7 worm cellular contexts compared by ENCODE assay signal in genomic region chrIV:7095396-7095964, ce11.
TF ChIP-seq lines count a peak whose summit lies in the region.

No protein-coding gene starts in this region.

TF ChIP-seq in whole organism, L1 larva, 84 proteins besides CTCF, POLR2A, EP300 and RAD21 (continues in another document):
- TF ChIP-seq mep-1 (tag; optimal IDR thresholded peaks at IDR 0.05; lab: Kevin White, UChicago) (peak; percentile 72), aly-2 (tag; optimal IDR thresholded peaks at IDR 0.05; lab: Kevin White, UChicago) (no peak), hpl-2 (GFP tag; optimal IDR thresholded peaks at IDR 0.05; lab: Kevin White, UChicago) (no peak), unc-98 (GFP tag; IDR thresholded peaks at IDR 0.05; lab: Robert Waterston, UW) (no peak), rnt-1 (tag; optimal IDR thresholded peaks at IDR 0.05; lab: Kevin White, UChicago) (peak; percentile 62), lin-14 (GFP tag; optimal IDR thresholded peaks at IDR 0.05; lab: Kevin White, UChicago) (peak; percentile 83), nhr-85 (tag; lab: Kevin White, UChicago) (peak; percentile 60), dsc-1 (tag; optimal IDR thresholded peaks at IDR 0.05; lab: Kevin White, UChicago) (peak; percentile 33), ceh-88 (GFP tag; IDR thresholded peaks at IDR 0.05; lab: Robert Waterston, UW) (no peak), nhr-19 (GFP tag; conservative IDR thresholded peaks at IDR 0.05; lab: Robert Waterston, UW) (peak; percentile 6; the same call in 1 of the 2 replicates), blmp-1 (tag; optimal IDR thresholded peaks at IDR 0.05; lab: Kevin White, UChicago) (peak; percentile 85), unc-130 (tag; optimal IDR thresholded peaks at IDR 0.05; lab: Kevin White, UChicago) (peak; percentile 17), fkh-4 (tag; optimal IDR thresholded peaks at IDR 0.05; lab: Kevin White, UChicago; ENCODE audit: borderline replicate concordance) (no peak)

TF ChIP-seq in whole organism, L2 larva, 48 proteins besides CTCF, POLR2A, EP300 and RAD21 (continues in another document):
- TF ChIP-seq aly-2 (tag; optimal IDR thresholded peaks at IDR 0.05; lab: Kevin White, UChicago) (no peak), unc-62 (GFP tag; optimal IDR thresholded peaks at IDR 0.05; lab: Kevin White, UChicago) (no peak), fos-1 (tag; optimal IDR thresholded peaks at IDR 0.05; lab: Kevin White, UChicago) (no peak), mdl-1 (tag; optimal IDR thresholded peaks at IDR 0.05; lab: Kevin White, UChicago) (no peak), snpc-4 (tag; optimal IDR thresholded peaks at IDR 0.05; lab: Kevin White, UChicago) (no peak), unc-39 (tag; optimal IDR thresholded peaks at IDR 0.05; lab: Kevin White, UChicago) (no peak), ztf-11 (tag; optimal IDR thresholded peaks at IDR 0.05; lab: Kevin White, UChicago) (no peak), C34F6.9 (tag; optimal IDR thresholded peaks at IDR 0.05; lab: Kevin White, UChicago) (peak; percentile 31), ceh-16 (tag; optimal IDR thresholded peaks at IDR 0.05; lab: Kevin White, UChicago) (no peak), dmd-4 (tag; optimal IDR thresholded peaks at IDR 0.05; lab: Kevin White, UChicago) (no peak), lsy-2 (tag; optimal IDR thresholded peaks at IDR 0.05; lab: Kevin White, UChicago) (peak in 1 of 2 experiments; percentile 15), skn-1 (tag; optimal IDR thresholded peaks at IDR 0.05; lab: Kevin White, UChicago) (no peak), R02D3.7 (tag; optimal IDR thresholded peaks at IDR 0.05; lab: Kevin White, UChicago) (no peak), lin-13 (GFP tag; optimal IDR thresholded peaks at IDR 0.05; lab: Kevin White, UChicago) (no peak)

TF ChIP-seq in whole organism, L3 larva, 47 proteins besides CTCF, POLR2A, EP300 and RAD21:
- TF ChIP-seq snpc-4 (tag; optimal IDR thresholded peaks at IDR 0.05; lab: Kevin White, UChicago) (peak; percentile 43), sea-2 (GFP tag; optimal IDR thresholded peaks at IDR 0.05; lab: Kevin White, UChicago) (no peak), ceh-82 (tag; optimal IDR thresholded peaks at IDR 0.05; lab: Kevin White, UChicago) (no peak), lin-15B (tag; optimal IDR thresholded peaks at IDR 0.05; lab: Kevin White, UChicago) (no peak), zag-1 (tag; optimal IDR thresholded peaks at IDR 0.05; lab: Kevin White, UChicago) (no peak), ceh-28 (tag; optimal IDR thresholded peaks at IDR 0.05; lab: Kevin White, UChicago) (no peak), nhr-23 (tag; optimal IDR thresholded peaks at IDR 0.05; lab: Kevin White, UChicago) (peak; percentile 72), ceh-16 (tag; optimal IDR thresholded peaks at IDR 0.05; lab: Kevin White, UChicago) (no peak), tbx-2 (tag; optimal IDR thresholded peaks at IDR 0.05; lab: Kevin White, UChicago) (no peak), nhr-11 (tag; optimal IDR thresholded peaks at IDR 0.05; lab: Kevin White, UChicago) (no peak), R02D3.7 (tag; optimal IDR thresholded peaks at IDR 0.05; lab: Kevin White, UChicago) (no peak), elt-3 (tag; optimal IDR thresholded peaks at IDR 0.05; lab: Kevin White, UChicago) (no peak), egl-5 (tag; optimal IDR thresholded peaks at IDR 0.05; lab: Kevin White, UChicago) (no peak), ztf-4 (tag; optimal IDR thresholded peaks at IDR 0.05; lab: Kevin White, UChicago) (no peak), pha-4 (tag; optimal IDR thresholded peaks at IDR 0.05; lab: Kevin White, UChicago) (peak; percentile 24)

TF ChIP-seq in whole organism, L4 larva, 104 proteins besides CTCF, POLR2A, EP300 and RAD21 (continues in another document):
- TF ChIP-seq lim-7 (GFP tag; IDR thresholded peaks at IDR 0.05; lab: Robert Waterston, UW) (no peak), lir-3 (tag; optimal IDR thresholded peaks at IDR 0.05; lab: Kevin White, UChicago) (no peak), zip-2 (tag; optimal IDR thresholded peaks at IDR 0.05; lab: Kevin White, UChicago) (no peak), fkh-10 (GFP tag; optimal IDR thresholded peaks at IDR 0.05; lab: Kevin White, UChicago) (no peak), mep-1 (tag; optimal IDR thresholded peaks at IDR 0.05; lab: Kevin White, UChicago) (no peak), F26F4.8 (GFP tag; conservative IDR thresholded peaks at IDR 0.05; lab: Robert Waterston, UW) (no peak), unc-130 (GFP tag; optimal IDR thresholded peaks at IDR 0.05; lab: Kevin White, UChicago) (no peak), tra-1 (GFP tag; IDR thresholded peaks at IDR 0.05; lab: Robert Waterston, UW) (no peak), daf-19 (GFP tag; conservative IDR thresholded peaks at IDR 0.05; lab: Robert Waterston, UW) (no peak), hlh-30 (tag; optimal IDR thresholded peaks at IDR 0.05; lab: Kevin White, UChicago; ENCODE audit: insufficient read depth) (no peak), nhr-10 (tag; optimal IDR thresholded peaks at IDR 0.05; lab: Kevin White, UChicago) (no peak), F49E8.2 (tag; optimal IDR thresholded peaks at IDR 0.05; lab: Kevin White, UChicago; ENCODE audit: borderline replicate concordance) (no peak), dmd-6 (GFP tag; IDR thresholded peaks at IDR 0.05; lab: Robert Waterston, UW) (no peak), lsy-2 (tag; optimal IDR thresholded peaks at IDR 0.05; lab: Kevin White, UChicago) (no peak), lin-13 (GFP tag; optimal IDR thresholded peaks at IDR 0.05; lab: Kevin White, UChicago) (no peak)

TF ChIP-seq in whole organism, late embryonic, 69 proteins besides CTCF, POLR2A, EP300 and RAD21:
- TF ChIP-seq ref-2 (tag; optimal IDR thresholded peaks at IDR 0.05; lab: Kevin White, UChicago), result peak; percentile 34
- no peak for TF ChIP-seq che-1 (tag; optimal IDR thresholded peaks at IDR 0.05; lab: Kevin White, UChicago)
- no peak for TF ChIP-seq syd-9 (tag; optimal IDR thresholded peaks at IDR 0.05; lab: Kevin White, UChicago)
- no peak for TF ChIP-seq unc-42 (tag; optimal IDR thresholded peaks at IDR 0.05; lab: Kevin White, UChicago)
- peak; percentile 75 for TF ChIP-seq rnt-1 (tag; optimal IDR thresholded peaks at IDR 0.05; lab: Kevin White, UChicago)
- peak; percentile 67 for TF ChIP-seq ceh-18 (tag; optimal IDR thresholded peaks at IDR 0.05; lab: Kevin White, UChicago)
- TF ChIP-seq hlh-30 (tag; optimal IDR thresholded peaks at IDR 0.05; lab: Kevin White, UChicago; ENCODE audit: insufficient read depth), result no peak
- peak; percentile 5 for TF ChIP-seq C08G9.2 (tag; optimal IDR thresholded peaks at IDR 0.05; lab: Kevin White, UChicago)
- no peak for TF ChIP-seq ama-1 (optimal IDR thresholded peaks at IDR 0.05; lab: Kevin White, UChicago)
- peak; percentile 41 for TF ChIP-seq unc-55 (GFP tag; optimal IDR thresholded peaks at IDR 0.05; lab: Kevin White, UChicago)
- peak; percentile 31 for TF ChIP-seq nfya-1 (tag; optimal IDR thresholded peaks at IDR 0.05; lab: Kevin White, UChicago)
- no peak for TF ChIP-seq sdc-2 (tag; optimal IDR thresholded peaks at IDR 0.05; lab: Kevin White, UChicago)

TF ChIP-seq in whole organism, mixed stage, embryonic, 35 proteins besides CTCF, POLR2A, EP300 and RAD21:
- TF ChIP-seq ham-2 (GFP tag; optimal IDR thresholded peaks at IDR 0.05; lab: Kevin White, UChicago) (peak; percentile 75), ztf-11 (tag; optimal IDR thresholded peaks at IDR 0.05; lab: Kevin White, UChicago) (no peak), unc-62 (GFP tag; optimal IDR thresholded peaks at IDR 0.05; lab: Kevin White, UChicago) (peak; percentile 38), nhr-12 (tag; optimal IDR thresholded peaks at IDR 0.05; lab: Kevin White, UChicago) (no peak), sem-2 (GFP tag; optimal IDR thresholded peaks at IDR 0.05; lab: Kevin White, UChicago) (no peak), lin-32 (GFP tag; optimal IDR thresholded peaks at IDR 0.05; lab: Kevin White, UChicago) (no peak), nhr-2 (tag; optimal IDR thresholded peaks at IDR 0.05; lab: Kevin White, UChicago) (no peak), blmp-1 (tag; optimal IDR thresholded peaks at IDR 0.05; lab: Kevin White, UChicago) (peak; percentile 54), hlh-1 (tag; optimal IDR thresholded peaks at IDR 0.05; lab: Kevin White, UChicago) (peak; percentile 17), unc-120 (tag; optimal IDR thresholded peaks at IDR 0.05; lab: Kevin White, UChicago; ENCODE audit: poor library complexity, severe bottlenecking) (peak; percentile 85), lsy-2 (tag; optimal IDR thresholded peaks at IDR 0.05; lab: Kevin White, UChicago) (no peak)

TF ChIP-seq in whole organism, young adult, 124 proteins besides CTCF, POLR2A, EP300 and RAD21:
- TF ChIP-seq snpc-1.3 (tag; optimal IDR thresholded peaks at IDR 0.05; lab: Kevin White, UChicago; ENCODE audit: insufficient read depth) (no peak), hmg-1.2 (GFP tag; IDR thresholded peaks at IDR 0.05; lab: Robert Waterston, UW) (peak; percentile 18; the same call in 1 of the 2 replicates)
